Fruit fly (Drosophila melanogaster): ENCODE measurements around the gene CG31142.
A peak's percentile ranks its signal among the peaks of the same experiment; 100 is the strongest.

Gene CG31142

dm6 chr3R:23921701-23922501 is 7.1 kb upstream of the CG31142 start (continued):
- TF ChIP-seq CG9932 (GFP tag; IDR thresholded peaks at IDR 0.05) (peak; percentile 34; the same call in 1 of the 2 replicates), CG7839 (tag; optimal IDR thresholded peaks at IDR 0.05) (peak; percentile 60), psq (GFP tag; optimal IDR thresholded peaks at IDR 0.05) (no peak), HmgD (GFP tag; optimal IDR thresholded peaks at IDR 0.05) (peak; percentile 49), Vsx1 (GFP tag; optimal IDR thresholded peaks at IDR 0.05) (no peak), cg (GFP tag; optimal IDR thresholded peaks at IDR 0.05) (peak; percentile 92), Bteb2 (GFP tag; optimal IDR thresholded peaks at IDR 0.05) (no peak), jing (GFP tag; optimal IDR thresholded peaks at IDR 0.05) (peak; percentile 55), CG31365 (tag; optimal IDR thresholded peaks at IDR 0.05) (no peak), CG1233 (GFP tag; optimal IDR thresholded peaks at IDR 0.05) (peak; percentile 39), CG4328 (GFP tag; optimal IDR thresholded peaks at IDR 0.05) (peak; percentile 35), crc (GFP tag; optimal IDR thresholded peaks at IDR 0.05) (no peak), crp (GFP tag; optimal IDR thresholded peaks at IDR 0.05) (peak in 1 of 2 experiments; percentile 79), CG10147 (GFP tag; optimal IDR thresholded peaks at IDR 0.05) (no peak), CG9797 (GFP tag; optimal IDR thresholded peaks at IDR 0.05) (no peak), Xrp1 (GFP tag; IDR thresholded peaks at IDR 0.05) (peak; percentile 58), Fer2 (tag; optimal IDR thresholded peaks at IDR 0.05) (no peak), slp2 (GFP tag; optimal IDR thresholded peaks at IDR 0.05) (peak; percentile 11), grn (GFP tag; optimal IDR thresholded peaks at IDR 0.05) (peak; percentile 3), H15 (GFP tag; IDR thresholded peaks at IDR 0.05) (0 out of 3 replicates have a peak, but pooled peaks have one; percentile 33), nerfin-2 (GFP tag; IDR thresholded peaks at IDR 0.05; ENCODE audit: partially characterized antibody) (no peak), Spps (tag; optimal IDR thresholded peaks at IDR 0.05) (no peak), HLH4C (GFP tag; IDR thresholded peaks at IDR 0.05; ENCODE audit: partially characterized antibody) (no peak), Dad (GFP tag; optimal IDR thresholded peaks at IDR 0.05) (peak; percentile 30), otp (GFP tag; IDR thresholded peaks at IDR 0.05) (peak; percentile 49; the same call in 1 of the 3 replicates), Ptx1 (GFP tag; IDR thresholded peaks at IDR 0.05) (peak; percentile 62), TFAM (GFP tag; optimal IDR thresholded peaks at IDR 0.05) (no peak), CG17612 (GFP tag; IDR thresholded peaks at IDR 0.05) (0 out of 2 replicates have a peak, but pooled peaks have one; percentile 11), CG10321 (GFP tag; IDR thresholded peaks at IDR 0.05) (no peak), ap (GFP tag; IDR thresholded peaks at IDR 0.05) (0 out of 2 replicates have a peak, but pooled peaks have one; percentile 40), CrebB (tag; optimal IDR thresholded peaks at IDR 0.05) (peak; percentile 33), HHEX (GFP tag; optimal IDR thresholded peaks at IDR 0.05) (peak; percentile 32), CG42726 (GFP tag; IDR thresholded peaks at IDR 0.05; ENCODE audit: partially characterized antibody) (no peak), CG18262 (tag; optimal IDR thresholded peaks at IDR 0.05) (peak; percentile 26), CG7372 (GFP tag; IDR thresholded peaks at IDR 0.05) (peak; percentile 11; the same call in 1 of the 2 replicates), CG4424 (GFP tag; optimal IDR thresholded peaks at IDR 0.05) (no peak), CG6689 (GFP tag; IDR thresholded peaks at IDR 0.05) (peak; percentile 81), emc (GFP tag; optimal IDR thresholded peaks at IDR 0.05) (no peak), rib (GFP tag; IDR thresholded peaks at IDR 0.05) (no peak; the same call in 1 of the 2 replicates), Fer3 (tag; optimal IDR thresholded peaks at IDR 0.05) (peak; percentile 44), CG17829 (tag; optimal IDR thresholded peaks at IDR 0.05) (no peak), Jarid2 (GFP tag; optimal IDR thresholded peaks at IDR 0.05) (no peak), slbo (GFP tag; IDR thresholded peaks at IDR 0.05) (peak; percentile 40), Dbx (GFP tag; IDR thresholded peaks at IDR 0.05) (0 out of 3 replicates have a peak, but pooled peaks have one; percentile 24), E2f2 (GFP tag; IDR thresholded peaks at IDR 0.05) (peak; percentile 33), salm (tag; optimal IDR thresholded peaks at IDR 0.05) (no peak), CG15479 (GFP tag; optimal IDR thresholded peaks at IDR 0.05) (no peak), her (GFP tag; optimal IDR thresholded peaks at IDR 0.05) (no peak), fd3F (GFP tag; optimal IDR thresholded peaks at IDR 0.05) (peak; percentile 59)

Measured in whole organism, embryonic.